Worm (Caenorhabditis elegans) whole organism, L3 larva: ENCODE measurements around the gene pptr-2.

Source experiments
- R02D3.7 ChIP-seq: fragments of 150-350 bp; optimal IDR thresholded peaks from 2 replicates; lab custom pipeline; 2014; ENCODE audit warnings: missing biosample characterization, missing genetic modification characterization
- ZK546.5 ChIP-seq: sonication (generic microtip); optimal IDR thresholded peaks from 2 replicates; lab custom pipeline; 2017; ENCODE audit warnings: missing biosample characterization, missing genetic modification characterization
- aly-2 ChIP-seq: fragments of 150-350 bp; optimal IDR thresholded peaks from 2 replicates; lab custom pipeline; 2014; ENCODE audit warnings: missing biosample characterization, missing genetic modification characterization
- ama-1 ChIP-seq: fragments of 150-350 bp; optimal IDR thresholded peaks from 2 replicates; lab custom pipeline; 2018
- ceh-82 ChIP-seq: fragments of 150-350 bp; optimal IDR thresholded peaks from 2 replicates; lab custom pipeline; 2014; ENCODE audit warnings: missing biosample characterization, missing genetic modification characterization
- ceh-9 ChIP-seq: sonication (generic microtip); optimal IDR thresholded peaks from 2 replicates; lab custom pipeline; 2018; ENCODE audit warnings: missing biosample characterization, missing genetic modification characterization
- daf-12 ChIP-seq: fragments of 150-350 bp; optimal IDR thresholded peaks from 2 replicates; lab custom pipeline; 2014; ENCODE audit warnings: missing biosample characterization, missing genetic modification reagents, missing genetic modification characterization
- egl-27 ChIP-seq: sonication (generic microtip); optimal IDR thresholded peaks from 4 replicates; lab custom pipeline; 2017; ENCODE audit warnings: missing biosample characterization, missing genetic modification reagents, missing genetic modification characterization
- egl-5 ChIP-seq: fragments of 150-350 bp; optimal IDR thresholded peaks from 2 replicates; lab custom pipeline; 2017; ENCODE audit warnings: missing biosample characterization, missing genetic modification reagents, missing genetic modification characterization, inconsistent platforms
- elt-1 ChIP-seq: fragments of 150-350 bp; optimal IDR thresholded peaks from 2 replicates; lab custom pipeline; 2014; ENCODE audit warnings: missing biosample characterization, missing genetic modification characterization
- elt-2 ChIP-seq: sonication (generic microtip); optimal IDR thresholded peaks from 2 replicates; lab custom pipeline; 2016; ENCODE audit warnings: missing genetic modification reagents, mild to moderate bottlenecking, missing genetic modification characterization, missing compliant biosample characterization
- elt-3 ChIP-seq, 3 experiments: fragments of 150-350 bp in 1 of 3; sonication (generic microtip) in 2 of 3; optimal IDR thresholded peaks; 2 replicates in 2 of 3; 4 replicates in 1 of 3; lab custom pipeline; 2014 to 2017; ENCODE audit warnings: missing biosample characterization in 3 of 3, missing genetic modification characterization in 3 of 3
- eor-1 ChIP-seq, 2 experiments: fragments of 150-350 bp; optimal IDR thresholded peaks; 2 replicates each; lab custom pipeline; 2014 to 2018; ENCODE audit warnings: missing biosample characterization in 2 of 2, missing genetic modification characterization in 2 of 2
- fkh-10 ChIP-seq: sonication (generic microtip); optimal IDR thresholded peaks from 2 replicates; lab custom pipeline; 2017; ENCODE audit warnings: missing biosample characterization, missing genetic modification reagents, missing genetic modification characterization
- fkh-2 ChIP-seq: fragments of 150-350 bp; optimal IDR thresholded peaks from 2 replicates; lab custom pipeline; 2014; ENCODE audit warnings: missing biosample characterization, missing genetic modification reagents, missing genetic modification characterization
- fos-1 ChIP-seq: fragments of 150-350 bp; optimal IDR thresholded peaks from 2 replicates; lab custom pipeline; 2014; ENCODE audit warnings: missing biosample characterization, missing genetic modification characterization
- jun-1 ChIP-seq: fragments of 150-350 bp; optimal IDR thresholded peaks from 2 replicates; lab custom pipeline; 2014; ENCODE audit warnings: missing biosample characterization, missing genetic modification reagents, missing genetic modification characterization
- lsy-12 ChIP-seq: sonication (generic microtip); optimal IDR thresholded peaks from 2 replicates; lab custom pipeline; 2016; ENCODE audit warnings: mild to moderate bottlenecking, missing genetic modification characterization, missing compliant biosample characterization
- mdl-1 ChIP-seq: fragments of 150-350 bp; optimal IDR thresholded peaks from 2 replicates; lab custom pipeline; 2014; ENCODE audit warnings: missing biosample characterization, missing genetic modification characterization
- nfya-1 ChIP-seq: sonication (generic microtip); optimal IDR thresholded peaks from 2 replicates; lab custom pipeline; 2017; ENCODE audit warnings: missing genetic modification characterization, mild to moderate bottlenecking, missing compliant biosample characterization, antibody characterized with exemption, moderate library complexity; ENCODE audit not compliant: insufficient read depth
- nhr-11 ChIP-seq: fragments of 150-350 bp; optimal IDR thresholded peaks from 2 replicates; lab custom pipeline; 2014; ENCODE audit warnings: missing biosample characterization, missing genetic modification characterization
- nhr-12 ChIP-seq: fragments of 150-350 bp; optimal IDR thresholded peaks from 2 replicates; lab custom pipeline; 2014; ENCODE audit warnings: missing biosample characterization, missing genetic modification characterization
- nhr-23 ChIP-seq: fragments of 150-350 bp; optimal IDR thresholded peaks from 2 replicates; lab custom pipeline; 2014; ENCODE audit warnings: missing biosample characterization, missing genetic modification reagents, missing genetic modification characterization
- nhr-25 ChIP-seq: sonication (generic microtip); optimal IDR thresholded peaks from 2 replicates; lab custom pipeline; 2017; ENCODE audit warnings: missing biosample characterization, missing genetic modification characterization
- nhr-28 ChIP-seq: fragments of 150-350 bp; optimal IDR thresholded peaks from 2 replicates; lab custom pipeline; 2014; ENCODE audit warnings: missing biosample characterization, missing genetic modification characterization
- nhr-43 ChIP-seq: sonication (generic microtip); optimal IDR thresholded peaks from 2 replicates; lab custom pipeline; 2016; ENCODE audit warnings: mild to moderate bottlenecking, missing genetic modification characterization, missing compliant biosample characterization; ENCODE audit not compliant: poor library complexity, severe bottlenecking
- nhr-76 ChIP-seq: fragments of 150-350 bp; sonication (generic microtip); optimal IDR thresholded peaks from 5 replicates; lab custom pipeline; 2014; ENCODE audit warnings: missing biosample characterization, missing genetic modification characterization
- nhr-77 ChIP-seq: fragments of 150-350 bp; optimal IDR thresholded peaks from 2 replicates; lab custom pipeline; 2014; ENCODE audit warnings: missing biosample characterization, missing genetic modification characterization
- pha-4 ChIP-seq: fragments of 150-350 bp; optimal IDR thresholded peaks from 2 replicates; lab custom pipeline; 2014; ENCODE audit warnings: missing biosample characterization, missing genetic modification reagents, missing genetic modification characterization
- pqm-1 ChIP-seq: fragments of 150-350 bp; optimal IDR thresholded peaks from 2 replicates; lab custom pipeline; 2017; ENCODE audit warnings: missing biosample characterization, missing genetic modification characterization, inconsistent platforms
- sea-2 ChIP-seq: fragments of 150-350 bp; sonication (generic microtip); optimal IDR thresholded peaks from 4 replicates; lab custom pipeline; 2014; ENCODE audit warnings: missing biosample characterization, missing genetic modification reagents, missing genetic modification characterization
- skn-1 ChIP-seq: fragments of 150-350 bp; optimal IDR thresholded peaks from 2 replicates; lab custom pipeline; 2014; ENCODE audit warnings: missing biosample characterization, missing genetic modification characterization
- snpc-4 ChIP-seq: fragments of 150-350 bp; optimal IDR thresholded peaks from 2 replicates; lab custom pipeline; 2014; ENCODE audit warnings: missing biosample characterization, missing genetic modification characterization
- ztf-4 ChIP-seq: fragments of 150-350 bp; optimal IDR thresholded peaks from 2 replicates; lab custom pipeline; 2014; ENCODE audit warnings: missing biosample characterization, missing genetic modification characterization

pptr-2 gene

DNA sequence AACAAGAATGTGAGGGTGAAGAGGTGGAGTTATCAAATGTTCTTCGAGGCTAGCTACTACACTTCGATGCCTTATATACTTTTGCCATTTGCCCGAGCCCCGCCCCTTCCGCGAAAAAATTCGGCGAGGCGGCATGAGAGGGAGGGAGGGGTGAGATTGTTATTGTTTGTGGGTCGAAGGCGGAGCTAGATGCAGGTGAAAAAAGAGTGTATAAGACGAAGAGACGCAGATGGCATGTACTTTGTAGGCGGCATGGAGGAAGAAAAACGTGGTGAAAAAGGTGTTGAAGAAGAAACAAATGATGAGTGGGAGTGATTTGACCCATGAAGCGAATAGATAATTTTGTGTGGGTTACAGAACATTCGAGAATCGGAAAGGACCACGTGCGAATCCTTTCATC is 22.3 kb downstream of the pptr-2 start, which contains the start of gene C13G3.1:
TSS of gene C13G3.1 (minus strand) at position 47 of the 400 bp plus-strand sequence.
- TF ChIP-seq nhr-11 (tag; lab: Kevin White, UChicago) = no peak
- TF ChIP-seq pha-4 (tag; lab: Kevin White, UChicago) = no peak
- no peak for TF ChIP-seq ceh-9
- TF ChIP-seq egl-27 (tag; lab: Kevin White, UChicago) = no peak
- TF ChIP-seq nhr-76 = no peak
- peak; percentile 3 for TF ChIP-seq nhr-25 (tag; lab: Kevin White, UChicago)
- TF ChIP-seq nhr-12 (tag; lab: Kevin White, UChicago) = no peak

DNA sequence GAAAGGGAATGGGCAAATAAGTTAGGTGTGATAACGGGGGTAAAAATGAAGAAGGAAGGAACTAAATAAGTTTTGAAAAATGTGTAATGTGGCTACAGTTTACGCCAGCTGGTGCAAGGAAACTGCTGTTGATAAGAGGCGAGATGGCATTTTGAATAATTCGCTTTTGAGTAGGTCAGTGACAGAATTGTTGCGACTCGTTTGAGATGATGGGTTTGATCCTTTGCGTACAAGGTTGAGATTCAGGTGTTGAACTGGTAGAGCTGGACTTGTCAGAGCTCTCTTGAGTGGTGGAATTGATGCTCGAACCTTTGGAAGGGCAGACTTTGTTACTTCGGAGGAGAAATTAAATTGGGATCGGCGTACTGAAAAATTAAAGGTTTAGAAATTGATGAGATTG is 22.9 kb downstream of the pptr-2 start:
- no peak for TF ChIP-seq ceh-82 (tag; lab: Kevin White, UChicago)
- peak; percentile 10 for TF ChIP-seq nhr-25 (tag; lab: Kevin White, UChicago)
- no peak for TF ChIP-seq daf-12 (tag; lab: Kevin White, UChicago)

DNA sequence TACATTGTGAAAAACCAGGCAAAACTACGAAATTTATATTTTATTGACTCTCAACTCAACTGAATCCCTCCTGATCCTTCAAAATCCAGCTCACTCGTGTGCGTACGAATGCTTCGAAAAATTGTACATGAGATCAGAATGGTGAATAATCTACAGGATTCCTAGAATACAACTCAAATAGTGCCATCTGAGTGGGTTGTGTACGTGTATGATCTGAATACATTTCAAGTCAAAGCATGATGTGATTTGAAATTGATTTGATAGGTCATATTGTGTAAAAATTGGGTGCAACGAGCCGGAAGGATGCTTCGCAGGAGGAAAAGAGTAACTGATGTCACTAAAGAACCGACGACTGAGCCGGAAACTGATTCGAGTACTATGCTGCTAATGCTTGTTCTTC is 24.0 kb downstream of the pptr-2 start:
- TF ChIP-seq ZK546.5 (no peak), skn-1 (tag; lab: Kevin White, UChicago) (no peak), pqm-1 (tag; lab: Kevin White, UChicago) (no peak), ztf-4 (tag; lab: Kevin White, UChicago) (no peak), fos-1 (no peak), pha-4 (tag; lab: Kevin White, UChicago) (no peak), ama-1 (lab: Kevin White, UChicago) (no peak)

DNA sequence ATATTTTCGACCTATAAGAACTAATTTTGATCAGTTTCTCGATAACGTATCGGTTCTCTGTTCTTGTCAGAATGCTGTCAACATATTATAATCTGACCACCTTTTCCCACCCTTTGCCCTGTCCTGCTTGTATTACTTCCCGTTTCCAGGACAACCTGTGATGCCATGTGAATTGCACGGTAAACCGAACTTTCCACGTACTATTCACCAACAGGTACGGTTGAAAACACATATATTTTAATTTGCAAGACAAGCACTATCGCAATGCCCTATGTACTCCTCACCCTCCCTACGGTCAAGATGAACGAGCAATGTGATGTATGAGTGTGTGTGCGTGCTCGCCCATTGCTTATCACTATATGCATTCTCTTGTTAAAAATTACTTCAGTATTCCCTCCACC is 25.6 kb downstream of the pptr-2 start:
- TF ChIP-seq elt-2 (tag; lab: Kevin White, UChicago) (peak; percentile 92), fos-1 (no peak), pqm-1 (tag; lab: Kevin White, UChicago) (peak; percentile 74), jun-1 (peak; percentile 40), aly-2 (tag; lab: Kevin White, UChicago) (no peak), elt-1 (no peak)
- TF ChIP-seq, all 47 proteins: peak for 3

DNA sequence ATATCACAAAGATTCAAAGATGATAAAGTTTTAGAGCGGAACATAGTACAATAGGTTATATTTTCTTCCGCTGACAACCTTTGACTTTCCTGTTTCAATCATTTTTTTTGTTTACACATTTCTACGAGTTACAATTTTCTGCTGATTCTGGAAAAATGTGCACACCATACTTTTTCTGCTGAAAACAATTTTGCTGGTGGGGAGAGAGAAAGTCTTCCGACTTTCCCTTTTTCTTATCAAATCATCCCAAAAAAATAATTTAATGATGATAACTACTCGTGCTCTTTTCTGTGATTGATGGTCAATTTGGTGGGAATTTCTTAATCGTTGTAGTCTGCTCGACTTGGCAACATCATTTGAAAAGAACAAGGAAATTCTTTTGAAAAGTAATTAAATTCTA is 27.1 kb downstream of the pptr-2 start:
- no peak for TF ChIP-seq nhr-77 (tag; lab: Kevin White, UChicago)
- TF ChIP-seq sea-2 (GFP tag; lab: Kevin White, UChicago) = no peak
- no peak for TF ChIP-seq ztf-4 (tag; lab: Kevin White, UChicago)
- TF ChIP-seq fkh-2 (tag; lab: Kevin White, UChicago) = no peak
- TF ChIP-seq nhr-28 (tag; lab: Kevin White, UChicago) = no peak
- no peak for TF ChIP-seq egl-5
- TF ChIP-seq elt-2 (tag; lab: Kevin White, UChicago) = peak; percentile 80
- no peak for TF ChIP-seq lsy-12
- no peak for TF ChIP-seq egl-27 (tag; lab: Kevin White, UChicago)
- no peak for TF ChIP-seq mdl-1 (tag; lab: Kevin White, UChicago)
- TF ChIP-seq elt-1 = no peak
- TF ChIP-seq snpc-4 = no peak
- TF ChIP-seq nfya-1 (tag; lab: Kevin White, UChicago) = no peak
- TF ChIP-seq fkh-10 (GFP tag; lab: Kevin White, UChicago) = no peak
- peak; percentile 44 for TF ChIP-seq jun-1
- no peak for TF ChIP-seq elt-3 (tag; optimal IDR thresholded peaks at IDR 0.05; lab: Kevin White, UChicago)
- no peak for TF ChIP-seq nhr-23
- no peak for TF ChIP-seq nhr-43 (tag; lab: Kevin White, UChicago)
- TF ChIP-seq eor-1 (tag; optimal IDR thresholded peaks at IDR 0.05; lab: Kevin White, UChicago) = no peak
- TF ChIP-seq pqm-1 (tag; lab: Kevin White, UChicago) = peak; percentile 24
- TF ChIP-seq ZK546.5 = no peak
- TF ChIP-seq R02D3.7 (tag; lab: Kevin White, UChicago) = no peak
- TF ChIP-seq, all 47 proteins: peak for 3

DNA sequence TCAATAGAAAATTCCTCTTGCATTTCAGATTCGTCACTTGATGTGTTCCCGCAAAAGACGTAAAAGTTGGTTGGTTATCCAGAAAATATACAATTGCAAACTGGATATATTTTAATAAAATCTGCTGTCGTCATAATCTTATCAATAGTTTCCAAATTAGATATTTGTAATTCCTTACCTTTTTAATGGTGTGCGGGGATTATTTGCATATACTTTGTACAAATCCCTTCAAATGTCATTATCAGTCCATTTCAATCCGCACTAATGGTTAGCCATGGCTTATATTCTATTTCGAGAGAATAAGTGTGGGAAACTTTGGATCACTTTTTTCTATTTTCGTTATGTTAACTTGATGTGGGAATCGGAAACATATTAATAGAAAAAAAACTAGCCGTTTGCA is 30.6 kb downstream of the pptr-2 start:
- TF ChIP-seq nhr-11 (tag; lab: Kevin White, UChicago) (no peak), pqm-1 (tag; lab: Kevin White, UChicago) (no peak)
